Worm (Caenorhabditis elegans): Measurements from ENCODE around the gene C55C3.8.

The C55C3.8 gene

ce11 chrIV:5658897-5659296 is 31.9 kb upstream of the C55C3.8 start:
- TF ChIP-seq nhr-12 (tag; optimal IDR thresholded peaks at IDR 0.05) (no peak), pha-4 (tag; optimal IDR thresholded peaks at IDR 0.05) (no peak), elt-3 (tag; optimal IDR thresholded peaks at IDR 0.05) (no peak), sem-2 (GFP tag; optimal IDR thresholded peaks at IDR 0.05) (no peak), flh-1 (GFP tag; optimal IDR thresholded peaks at IDR 0.05) (no peak), drap-1 (GFP tag; optimal IDR thresholded peaks at IDR 0.05) (no peak), mls-2 (tag; optimal IDR thresholded peaks at IDR 0.05) (no peak), ztf-11 (tag; optimal IDR thresholded peaks at IDR 0.05) (no peak), unc-62 (GFP tag; optimal IDR thresholded peaks at IDR 0.05) (no peak), nhr-28 (tag; optimal IDR thresholded peaks at IDR 0.05) (no peak), bed-3 (GFP tag; optimal IDR thresholded peaks at IDR 0.05) (no peak), snpc-4 (tag; optimal IDR thresholded peaks at IDR 0.05) (no peak), lin-13 (tag; optimal IDR thresholded peaks at IDR 0.05) (no peak), hlh-1 (tag; optimal IDR thresholded peaks at IDR 0.05) (no peak), tbx-8 (GFP tag; optimal IDR thresholded peaks at IDR 0.05) (no peak), zip-8 (tag; optimal IDR thresholded peaks at IDR 0.05) (no peak)

- no peak for TF ChIP-seq hlh-1 (tag; optimal IDR thresholded peaks at IDR 0.05)
- TF ChIP-seq nhr-28 (tag; optimal IDR thresholded peaks at IDR 0.05): no peak
- no peak for TF ChIP-seq sptf-1 (tag; optimal IDR thresholded peaks at IDR 0.05)
- TF ChIP-seq mab-5 (tag; optimal IDR thresholded peaks at IDR 0.05): no peak
- no peak for TF ChIP-seq zip-8 (tag; optimal IDR thresholded peaks at IDR 0.05)
- TF ChIP-seq lin-13 (tag; optimal IDR thresholded peaks at IDR 0.05): no peak
- TF ChIP-seq blmp-1 (tag; optimal IDR thresholded peaks at IDR 0.05): no peak
- no peak for TF ChIP-seq lin-32 (GFP tag; optimal IDR thresholded peaks at IDR 0.05)
- TF ChIP-seq unc-120 (tag; optimal IDR thresholded peaks at IDR 0.05; ENCODE audit: poor library complexity, severe bottlenecking): no peak
- TF ChIP-seq mep-1 (tag; optimal IDR thresholded peaks at IDR 0.05): no peak
- TF ChIP-seq sem-2 (GFP tag; optimal IDR thresholded peaks at IDR 0.05): no peak
- no peak for TF ChIP-seq nhr-12 (tag; optimal IDR thresholded peaks at IDR 0.05)
- no peak for TF ChIP-seq ham-2 (GFP tag; optimal IDR thresholded peaks at IDR 0.05)
- TF ChIP-seq ceh-39 (tag; optimal IDR thresholded peaks at IDR 0.05): no peak
- TF ChIP-seq snpc-4 (tag; optimal IDR thresholded peaks at IDR 0.05): no peak
These were observed 31.4 kb upstream of the C55C3.8 start for ce11 chrIV:5659461-5659860.

ce11 chrIV:5660239-5660638 is 30.6 kb upstream of the C55C3.8 start, which contains the start of gene skn-1:
Gene skn-1, minus strand, starts transcription at chrIV:5660384.
- no peak for TF ChIP-seq elt-1 (tag; optimal IDR thresholded peaks at IDR 0.05; ENCODE audit: borderline replicate concordance, insufficient read depth)
- no peak for TF ChIP-seq sem-2 (GFP tag; optimal IDR thresholded peaks at IDR 0.05)
- TF ChIP-seq ceh-83 (GFP tag; optimal IDR thresholded peaks at IDR 0.05): no peak
- TF ChIP-seq flh-1 (GFP tag; optimal IDR thresholded peaks at IDR 0.05): no peak
- no peak for TF ChIP-seq mep-1 (tag; optimal IDR thresholded peaks at IDR 0.05)
- no peak for TF ChIP-seq M03D4.4 (tag; optimal IDR thresholded peaks at IDR 0.05)
- no peak for TF ChIP-seq pha-4 (tag; optimal IDR thresholded peaks at IDR 0.05)
- no peak for TF ChIP-seq lin-32 (GFP tag; optimal IDR thresholded peaks at IDR 0.05)
- TF ChIP-seq nhr-237 (tag; optimal IDR thresholded peaks at IDR 0.05): no peak
- no peak for TF ChIP-seq ces-1 (GFP tag; optimal IDR thresholded peaks at IDR 0.05)

ce11 chrIV:5662073-5662472 is 28.8 kb upstream of the C55C3.8 start:
- no peak for TF ChIP-seq pha-4 (tag; optimal IDR thresholded peaks at IDR 0.05)

- TF ChIP-seq unc-120 (tag; optimal IDR thresholded peaks at IDR 0.05; ENCODE audit: poor library complexity, severe bottlenecking) (no peak), nhr-12 (tag; optimal IDR thresholded peaks at IDR 0.05) (no peak), unc-62 (GFP tag; optimal IDR thresholded peaks at IDR 0.05) (no peak), elt-3 (tag; optimal IDR thresholded peaks at IDR 0.05) (no peak), lin-32 (GFP tag; optimal IDR thresholded peaks at IDR 0.05) (no peak), ceh-43 (GFP tag; optimal IDR thresholded peaks at IDR 0.05) (no peak), ceh-83 (GFP tag; optimal IDR thresholded peaks at IDR 0.05) (no peak), tbx-8 (GFP tag; optimal IDR thresholded peaks at IDR 0.05) (no peak), mep-1 (tag; optimal IDR thresholded peaks at IDR 0.05) (no peak), sptf-1 (tag; optimal IDR thresholded peaks at IDR 0.05) (no peak), nhr-76 (tag; optimal IDR thresholded peaks at IDR 0.05) (no peak), mls-2 (tag; optimal IDR thresholded peaks at IDR 0.05) (no peak), M03D4.4 (tag; optimal IDR thresholded peaks at IDR 0.05) (no peak), ham-2 (GFP tag; optimal IDR thresholded peaks at IDR 0.05) (no peak), snpc-4 (tag; optimal IDR thresholded peaks at IDR 0.05) (no peak)
These were observed 27.9 kb upstream of the C55C3.8 start for ce11 chrIV:5662886-5663285.
